Worm (Caenorhabditis elegans) whole organism, L2 larva: ENCODE measurements around the gene B0554.2.

Experiments used
- R02D3.7 ChIP-seq: fragments of 150-350 bp; optimal IDR thresholded peaks from 2 replicates; lab custom pipeline; 2014; ENCODE audit warnings: missing biosample characterization, missing genetic modification characterization
- ceh-16 ChIP-seq: fragments of 150-350 bp; optimal IDR thresholded peaks from 2 replicates; lab custom pipeline; 2014; ENCODE audit warnings: missing biosample characterization, missing genetic modification characterization
- ceh-82 ChIP-seq: fragments of 150-350 bp; optimal IDR thresholded peaks from 2 replicates; lab custom pipeline; 2014; ENCODE audit warnings: missing biosample characterization, missing genetic modification characterization
- egl-27 ChIP-seq: sonication (generic microtip); optimal IDR thresholded peaks from 3 replicates; lab custom pipeline; 2017; ENCODE audit warnings: missing biosample characterization, missing genetic modification reagents, missing genetic modification characterization
- fos-1 ChIP-seq: fragments of 150-350 bp; optimal IDR thresholded peaks from 2 replicates; lab custom pipeline; 2014; ENCODE audit warnings: missing biosample characterization, missing genetic modification characterization
- lin-13 ChIP-seq: fragments of 150-350 bp; optimal IDR thresholded peaks from 2 replicates; lab custom pipeline; 2014; ENCODE audit warnings: missing biosample characterization, missing genetic modification reagents, missing genetic modification characterization
- lsy-2 ChIP-seq, 2 experiments: fragments of 150-350 bp in 1 of 2; sonication (generic microtip) in 1 of 2; optimal IDR thresholded peaks; 2 replicates each; lab custom pipeline; 2014 to 2017; ENCODE audit warnings: missing biosample characterization in 2 of 2, missing genetic modification characterization in 2 of 2
- mbf-1 ChIP-seq: sonication (generic microtip); optimal IDR thresholded peaks from 2 replicates; lab custom pipeline; 2017; ENCODE audit warnings: missing biosample characterization, missing genetic modification characterization
- nhr-11 ChIP-seq: fragments of 150-350 bp; optimal IDR thresholded peaks from 2 replicates; lab custom pipeline; 2014; ENCODE audit warnings: missing biosample characterization, missing genetic modification characterization
- nhr-23 ChIP-seq: fragments of 150-350 bp; optimal IDR thresholded peaks from 2 replicates; lab custom pipeline; 2014; ENCODE audit warnings: missing biosample characterization, missing genetic modification reagents, missing genetic modification characterization
- nhr-237 ChIP-seq: fragments of 150-350 bp; optimal IDR thresholded peaks from 2 replicates; lab custom pipeline; 2014; ENCODE audit warnings: missing biosample characterization, missing genetic modification characterization
- unc-62 ChIP-seq: fragments of 150-350 bp; optimal IDR thresholded peaks from 2 replicates; lab custom pipeline; 2014; ENCODE audit warnings: missing biosample characterization, missing genetic modification reagents, missing genetic modification characterization

DNA sequence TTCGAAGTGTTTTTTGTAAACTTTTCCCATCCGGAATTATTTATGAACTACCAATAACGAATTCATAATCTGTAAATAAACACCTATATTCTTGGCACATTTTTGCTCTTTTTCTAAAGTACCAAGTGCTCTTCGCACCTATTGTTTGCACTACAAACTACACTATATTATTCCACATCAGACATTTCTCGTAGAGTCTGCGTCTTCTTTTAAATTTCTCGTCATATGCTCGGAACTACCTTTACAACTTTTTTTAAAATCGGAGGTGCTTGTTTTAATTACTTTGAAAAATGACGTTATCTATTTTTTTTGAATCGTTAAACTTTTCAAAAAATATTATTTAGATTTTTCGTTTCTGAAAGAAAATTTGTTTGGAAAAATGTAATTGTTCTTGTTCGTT lies 30.8 kb downstream of the B0554.2 start, which contains the start of gene nhr-201:
- TF ChIP-seq nhr-11, result no peak
- TF ChIP-seq lsy-2 (tag; optimal IDR thresholded peaks at IDR 0.05; lab: Kevin White, UChicago), result no peak
- TF ChIP-seq fos-1, result no peak
- no peak for TF ChIP-seq unc-62
- no peak for TF ChIP-seq nhr-23 (tag; lab: Kevin White, UChicago)
- no peak for TF ChIP-seq lin-13 (GFP tag; lab: Kevin White, UChicago)
- TF ChIP-seq egl-27 (tag; lab: Kevin White, UChicago), result no peak
- TF ChIP-seq mbf-1 (tag; lab: Kevin White, UChicago), result no peak
- no peak for TF ChIP-seq nhr-237
- TF ChIP-seq ceh-16 (tag; lab: Kevin White, UChicago), result no peak
- no peak for TF ChIP-seq R02D3.7 (tag; lab: Kevin White, UChicago)
- TF ChIP-seq ceh-82 (tag; lab: Kevin White, UChicago), result no peak
